Worm (Caenorhabditis elegans) whole organism, midembryonic: ENCODE measurements around the gene C15B12.2.

Experiments used
- T22C8.4 ChIP-seq: fragments of 200-800 bp; sonication (Bioruptor generic); IDR thresholded peaks from 2 replicates; pipeline ENCODE4 v1.3.6; 2022; ENCODE audit warnings: missing genetic modification characterization, missing compliant biosample characterization
- cog-1 ChIP-seq: sonication (generic microtip); optimal IDR thresholded peaks from 2 replicates; lab custom pipeline; 2016; ENCODE audit warnings: missing genetic modification characterization, missing compliant biosample characterization
- flt-1 ChIP-seq: fragments of 200-800 bp; sonication (Bioruptor generic); IDR thresholded peaks from 2 replicates; pipeline ENCODE4 v1.3.6; 2022; ENCODE audit warnings: missing genetic modification characterization, missing compliant biosample characterization
- klf-2 ChIP-seq: fragments of 200-800 bp; sonication (Bioruptor generic); conservative IDR thresholded peaks from 2 replicates; pipeline ENCODE4 v1.3.6; 2022; ENCODE audit warnings: missing genetic modification reagents, missing genetic modification characterization, missing compliant biosample characterization
- med-1 ChIP-seq: sonication (generic microtip); optimal IDR thresholded peaks from 2 replicates; lab custom pipeline; 2017; ENCODE audit warnings: missing genetic modification characterization, mild to moderate bottlenecking, missing compliant biosample characterization, antibody characterized with exemption, missing genetic modification reagents; ENCODE audit not compliant: insufficient read depth
- ref-1 ChIP-seq: fragments of 200-800 bp; sonication (Bioruptor generic); conservative IDR thresholded peaks from 2 replicates; pipeline ENCODE4 v1.3.6; 2022; ENCODE audit warnings: missing genetic modification reagents, missing genetic modification characterization, missing compliant biosample characterization
- tab-1 ChIP-seq: fragments of 200-800 bp; sonication (Bioruptor generic); IDR thresholded peaks from 2 replicates; pipeline ENCODE4 v1.3.6; 2022; ENCODE audit warnings: missing genetic modification characterization, missing compliant biosample characterization
- ztf-23 ChIP-seq: fragments of 200-800 bp; sonication (Bioruptor generic); IDR thresholded peaks from 2 replicates; pipeline ENCODE4 v1.3.6; 2022; ENCODE audit warnings: missing genetic modification reagents, missing genetic modification characterization, missing compliant biosample characterization
- ztf-29 ChIP-seq: fragments of 200-800 bp; sonication (Bioruptor generic); IDR thresholded peaks from 2 replicates; pipeline ENCODE4 v1.3.6; 2022; ENCODE audit warnings: missing genetic modification reagents, missing genetic modification characterization, missing compliant biosample characterization

DNA sequence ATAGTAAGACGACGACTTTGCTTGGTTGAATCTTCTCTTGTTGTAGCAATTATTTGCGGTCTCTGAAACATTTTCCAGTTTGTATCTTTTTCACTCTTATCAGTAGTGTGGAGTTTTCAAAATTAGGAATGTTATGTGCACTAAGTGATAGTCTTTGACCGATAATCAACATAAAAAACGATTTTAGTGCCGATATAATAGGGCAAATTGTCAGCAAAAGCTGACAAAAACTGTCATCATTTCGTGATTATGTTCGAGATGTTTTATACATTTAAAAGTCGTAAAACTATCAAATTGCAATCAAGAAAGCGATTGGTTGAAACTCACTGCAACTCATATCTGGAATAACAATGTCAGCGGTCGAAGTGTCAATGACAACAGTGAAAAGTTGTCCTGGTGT lies 18.0 kb upstream of the C15B12.2 start:
- TF ChIP-seq T22C8.4 (GFP tag; lab: Robert Waterston, UW) (no peak), ztf-29 (GFP tag; lab: Robert Waterston, UW) (no peak), tab-1 (no peak), ztf-23 (GFP tag; lab: Robert Waterston, UW) (no peak), med-1 (no peak), ref-1 (GFP tag; lab: Robert Waterston, UW) (no peak), klf-2 (GFP tag; lab: Robert Waterston, UW) (no peak), cog-1 (no peak), flt-1 (GFP tag; lab: Robert Waterston, UW) (no peak)
